Worm (Caenorhabditis elegans) whole organism, L4 larva: Measurements from ENCODE around the gene F58A4.6.

Source experiments
- ZK546.5 ChIP-seq, 2 experiments: sonication (generic microtip); optimal IDR thresholded peaks; 2 replicates each; lab custom pipeline; 2017; ENCODE audit warnings: missing biosample characterization in 2 of 2, missing genetic modification characterization in 2 of 2
- ama-1 ChIP-seq: fragments of 150-350 bp; optimal IDR thresholded peaks from 2 replicates; lab custom pipeline; 2014; ENCODE audit warnings: inconsistent platforms, mixed read lengths
- unc-130 ChIP-seq: sonication (generic microtip); optimal IDR thresholded peaks from 2 replicates; lab custom pipeline; 2016; ENCODE audit warnings: missing genetic modification reagents, missing genetic modification characterization, missing compliant biosample characterization

- TF ChIP-seq ama-1 (no peak), unc-130 (GFP tag; lab: Kevin White, UChicago) (no peak), ZK546.5 (tag; optimal IDR thresholded peaks at IDR 0.05; lab: Kevin White, UChicago) (no peak)
Measured at ce11 chrIII:9568451-9568850, 45.8 kb upstream of the F58A4.6 start, which contains the start of gene C48B4.13.
